Fruit fly (Drosophila melanogaster): ENCODE results near the gene Zmynd8.

The Zmynd8 gene

DNA sequence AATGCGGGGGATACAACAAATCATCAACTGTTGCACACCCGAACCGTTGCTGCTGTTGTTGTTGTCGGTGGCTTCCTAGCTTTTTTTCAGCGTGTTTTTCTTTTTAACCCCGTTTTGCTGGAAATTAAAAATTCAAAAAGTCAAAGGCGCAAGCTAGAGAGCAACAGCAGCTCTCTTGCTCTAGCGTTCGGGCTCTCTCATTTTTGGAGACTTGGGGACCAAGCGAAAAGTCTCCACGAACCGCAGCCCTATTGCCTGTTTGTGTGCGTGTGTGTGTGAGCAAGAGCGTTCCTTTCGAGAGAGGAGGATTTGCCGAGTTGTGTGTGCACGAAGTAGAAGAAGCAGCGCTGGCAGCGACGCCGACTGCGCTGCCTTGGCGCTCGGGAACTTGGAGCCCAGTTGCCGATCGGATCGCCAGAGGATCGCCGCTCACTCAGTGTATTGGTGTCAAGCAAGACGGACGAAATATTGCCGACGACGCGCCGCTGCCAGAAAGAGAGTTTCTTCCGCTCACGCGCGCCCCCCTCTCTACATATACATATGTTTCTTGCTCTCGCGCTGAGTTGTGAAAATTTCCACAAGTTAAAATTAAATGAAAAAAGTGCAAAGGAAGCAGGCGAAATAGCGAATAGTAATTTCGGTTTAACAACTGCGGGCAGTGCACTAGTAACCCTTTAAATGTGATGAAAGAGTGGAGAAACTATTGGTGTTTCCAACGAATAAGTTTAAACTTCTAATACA, 55.5 kb downstream of the Zmynd8 start (continued):
- no peak for TF ChIP-seq Myb (GFP tag; optimal IDR thresholded peaks at IDR 0.05)
- no peak for TF ChIP-seq fd3F (GFP tag; optimal IDR thresholded peaks at IDR 0.05)
- TF ChIP-seq CG7745 (tag; optimal IDR thresholded peaks at IDR 0.05) = no peak
- no peak for TF ChIP-seq CG7786 (GFP tag; optimal IDR thresholded peaks at IDR 0.05)
- no peak for TF ChIP-seq CG15479 (GFP tag; optimal IDR thresholded peaks at IDR 0.05)
- TF ChIP-seq tio (GFP tag; optimal IDR thresholded peaks at IDR 0.05) = no peak
- TF ChIP-seq Dp (GFP tag; optimal IDR thresholded peaks at IDR 0.05) = no peak
- TF ChIP-seq Atf6 (GFP tag; IDR thresholded peaks at IDR 0.05) = 0 out of 2 replicates have a peak, but pooled peaks have one; percentile 11
- TF ChIP-seq CG5245 (GFP tag; optimal IDR thresholded peaks at IDR 0.05) = no peak
- no peak for TF ChIP-seq dmrt99B (tag; optimal IDR thresholded peaks at IDR 0.05)
- no peak for TF ChIP-seq jing (GFP tag; optimal IDR thresholded peaks at IDR 0.05)
- no peak for TF ChIP-seq cwo (GFP tag; optimal IDR thresholded peaks at IDR 0.05)
- no peak for TF ChIP-seq CG2889 (GFP tag; IDR thresholded peaks at IDR 0.05)
- no peak for TF ChIP-seq ase (GFP tag; IDR thresholded peaks at IDR 0.05)
- peak; percentile 15 for TF ChIP-seq CG1603 (tag; optimal IDR thresholded peaks at IDR 0.05)
- no peak for TF ChIP-seq CG12219 (GFP tag; optimal IDR thresholded peaks at IDR 0.05)
- no peak for TF ChIP-seq lbe (GFP tag; optimal IDR thresholded peaks at IDR 0.05)
- no peak for TF ChIP-seq NC2β (GFP tag; optimal IDR thresholded peaks at IDR 0.05)
- no peak for TF ChIP-seq CG11723 (GFP tag; optimal IDR thresholded peaks at IDR 0.05)
- TF ChIP-seq CG32772 (GFP tag; IDR thresholded peaks at IDR 0.05) = no peak
- TF ChIP-seq sc (optimal IDR thresholded peaks at IDR 0.05) = no peak
- TF ChIP-seq sc (GFP tag; optimal IDR thresholded peaks at IDR 0.05) = no peak
- no peak for TF ChIP-seq unpg (GFP tag; optimal IDR thresholded peaks at IDR 0.05)
- peak; percentile 74 for TF ChIP-seq Jarid2 (GFP tag; optimal IDR thresholded peaks at IDR 0.05)
- TF ChIP-seq CG6683 (GFP tag; optimal IDR thresholded peaks at IDR 0.05) = no peak
- TF ChIP-seq ATbp (GFP tag; optimal IDR thresholded peaks at IDR 0.05) = no peak
- no peak for TF ChIP-seq ham (GFP tag; IDR thresholded peaks at IDR 0.05)
- TF ChIP-seq stc (GFP tag; IDR thresholded peaks at IDR 0.05) = peak; percentile 9; the same call in 1 of the 2 replicates
- no peak for TF ChIP-seq CG9727 (GFP tag; optimal IDR thresholded peaks at IDR 0.05)
- TF ChIP-seq ap (GFP tag; IDR thresholded peaks at IDR 0.05) = no peak
- TF ChIP-seq nom (GFP tag; optimal IDR thresholded peaks at IDR 0.05) = peak; percentile 78
- no peak for TF ChIP-seq seq (GFP tag; IDR thresholded peaks at IDR 0.05)
- TF ChIP-seq Tbp (GFP tag; optimal IDR thresholded peaks at IDR 0.05) = no peak
- no peak for TF ChIP-seq Lpt (GFP tag; optimal IDR thresholded peaks at IDR 0.05)
- no peak for TF ChIP-seq pho (GFP tag; optimal IDR thresholded peaks at IDR 0.05)
- no peak for TF ChIP-seq CG9797 (GFP tag; optimal IDR thresholded peaks at IDR 0.05)
- no peak for TF ChIP-seq CG30403 (GFP tag; optimal IDR thresholded peaks at IDR 0.05)
- TF ChIP-seq E2f2 (GFP tag; IDR thresholded peaks at IDR 0.05) = no peak
- TF ChIP-seq Ada2b (GFP tag; IDR thresholded peaks at IDR 0.05) = no peak
- TF ChIP-seq CG15514 (GFP tag; optimal IDR thresholded peaks at IDR 0.05) = no peak
- TF ChIP-seq CG15269 (tag; optimal IDR thresholded peaks at IDR 0.05) = no peak
- no peak for TF ChIP-seq CG3838 (GFP tag; optimal IDR thresholded peaks at IDR 0.05)
- no peak for TF ChIP-seq gfzf (GFP tag; optimal IDR thresholded peaks at IDR 0.05)
- no peak for TF ChIP-seq h (optimal IDR thresholded peaks at IDR 0.05)
- TF ChIP-seq chn (GFP tag; optimal IDR thresholded peaks at IDR 0.05) = no peak
- no peak for TF ChIP-seq Kr (GFP tag; optimal IDR thresholded peaks at IDR 0.05)
- peak; percentile 57 for TF ChIP-seq HLHmδ (GFP tag; optimal IDR thresholded peaks at IDR 0.05)
- TF ChIP-seq CG2678 (tag; optimal IDR thresholded peaks at IDR 0.05) = no peak
- TF ChIP-seq CG13296 (GFP tag; optimal IDR thresholded peaks at IDR 0.05) = no peak
- TF ChIP-seq row (GFP tag; IDR thresholded peaks at IDR 0.05) = 0 out of 3 replicates have a peak, but pooled peaks have one; percentile 6

Measured in whole organism, embryonic.